Worm (Caenorhabditis elegans): ENCODE measurements around the gene ndua-12.

DNA sequence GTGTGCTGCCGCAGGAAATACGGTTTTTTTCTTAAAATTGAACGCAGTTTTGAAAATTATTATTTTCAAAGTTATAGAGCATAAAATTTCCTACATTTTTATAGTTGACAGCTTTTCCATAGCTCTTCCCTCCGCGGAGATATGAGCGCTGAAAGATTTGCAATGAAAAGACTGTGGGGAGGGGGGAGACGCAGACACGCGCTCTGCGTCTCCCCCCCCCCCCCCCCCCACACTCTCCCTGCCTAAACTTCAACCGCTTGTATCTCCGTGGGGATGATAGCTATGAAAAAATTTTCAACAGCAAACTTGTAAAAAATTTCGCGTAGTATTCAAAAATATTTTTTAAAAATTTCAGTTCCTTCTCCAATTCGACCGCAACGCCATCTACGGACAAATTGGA is 41.8 kb upstream of the ndua-12 start:
- TF ChIP-seq dao-5 (tag; optimal IDR thresholded peaks at IDR 0.05) (no peak), him-1 (tag; optimal IDR thresholded peaks at IDR 0.05) (no peak)

All from whole organism, L4/young adult.